Worm (Caenorhabditis elegans) whole organism, early embryonic: ENCODE measurements around the gene C50C3.1.

Source experiments
- F13C5.2 ChIP-seq: sonication (generic microtip); optimal IDR thresholded peaks from 2 replicates; lab custom pipeline; 2017; ENCODE audit warnings: mild to moderate bottlenecking, missing genetic modification characterization, inconsistent platforms, missing compliant biosample characterization
- ama-1 ChIP-seq: fragments of 150-350 bp; optimal IDR thresholded peaks from 2 replicates; lab custom pipeline; 2014
- ceh-13 ChIP-seq: fragments of 200-800 bp; sonication (Bioruptor generic); optimal IDR thresholded peaks from 2 replicates; lab custom pipeline; 2018; ENCODE audit warnings: mild to moderate bottlenecking, missing genetic modification characterization, missing compliant biosample characterization
- ets-7 ChIP-seq: sonication (generic microtip); optimal IDR thresholded peaks from 2 replicates; lab custom pipeline; 2016; ENCODE audit warnings: missing genotype, missing genetic modification characterization, missing compliant biosample characterization
- flt-1 ChIP-seq: fragments of 200-800 bp; sonication (Bioruptor generic); IDR thresholded peaks from 2 replicates; pipeline ENCODE4 v1.3.6; 2022; ENCODE audit warnings: missing genetic modification characterization, missing compliant biosample characterization
- pes-1 ChIP-seq: fragments of 200-800 bp; sonication (Bioruptor generic); IDR thresholded peaks from 2 replicates; pipeline ENCODE4 v1.3.6; 2022; ENCODE audit warnings: missing genetic modification reagents, missing genetic modification characterization, missing compliant biosample characterization
- sea-1 ChIP-seq: fragments of 200-800 bp; sonication (Bioruptor generic); conservative IDR thresholded peaks from 2 replicates; pipeline ENCODE4 v1.3.6; 2022; ENCODE audit warnings: missing genetic modification characterization, missing compliant biosample characterization
- tbx-11 ChIP-seq: fragments of 200-800 bp; sonication (Bioruptor generic); IDR thresholded peaks from 2 replicates; pipeline ENCODE4 v1.3.6; 2022; ENCODE audit warnings: missing genetic modification characterization, missing compliant biosample characterization
- tbx-37 ChIP-seq: fragments of 200-800 bp; sonication (Bioruptor generic); conservative IDR thresholded peaks from 2 replicates; pipeline ENCODE4 v1.3.6; 2022; ENCODE audit warnings: missing genetic modification reagents, missing genetic modification characterization, missing compliant biosample characterization
- tra-4 ChIP-seq: sonication (generic microtip); optimal IDR thresholded peaks from 2 replicates; lab custom pipeline; 2017; ENCODE audit warnings: missing genetic modification characterization, missing compliant biosample characterization

C50C3.1 gene

DNA sequence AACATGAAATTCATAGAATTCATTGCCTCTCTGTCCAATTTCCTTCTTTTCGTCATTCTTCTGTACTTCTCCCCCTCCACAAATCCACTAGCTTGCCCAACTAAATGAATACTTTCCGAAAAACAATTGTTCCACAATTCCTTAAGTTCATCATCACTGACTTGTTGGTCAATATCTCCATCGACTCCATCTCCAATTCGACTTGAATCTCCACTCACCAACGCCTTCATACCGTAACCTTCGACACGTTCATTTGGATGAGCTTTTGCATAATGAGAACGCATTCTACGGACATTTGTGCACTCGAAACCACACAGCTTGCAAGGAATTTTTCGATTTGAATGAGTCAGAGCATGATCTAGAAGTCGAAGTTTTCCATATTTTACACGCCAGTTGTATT lies 49.2 kb downstream of the C50C3.1 start:
- TF ChIP-seq flt-1 (no peak), tbx-11 (GFP tag; lab: Robert Waterston, UW) (no peak), ama-1 (lab: Kevin White, UChicago) (no peak)

- TF ChIP-seq ceh-13 (GFP tag; lab: Kevin White, UChicago): no peak
- no peak for TF ChIP-seq ets-7 (tag; lab: Kevin White, UChicago)
- TF ChIP-seq sea-1 (GFP tag; lab: Robert Waterston, UW): no peak
- no peak for TF ChIP-seq tra-4 (tag; lab: Kevin White, UChicago)
- no peak for TF ChIP-seq pes-1 (GFP tag; lab: Robert Waterston, UW)
- TF ChIP-seq F13C5.2: no peak
- no peak for TF ChIP-seq tbx-37 (GFP tag; lab: Robert Waterston, UW)
Measured at ce11 chrIII:8242809-8243208, 51.0 kb downstream of the C50C3.1 start, which contains the start of gene C02F5.12. C02F5.12 (minus strand) TSS chrIII:8243029.
